Fruit fly (Drosophila melanogaster) Kc167 (cell line): ENCODE data around the gene ninaD.

Experiments used
- Myc ChIP-seq: fragments of >200 bp; optimal IDR thresholded peaks from 2 replicates; lab custom pipeline; 2017; ENCODE audit warnings: missing external identifiers
- h ChIP-seq: fragments of >200 bp; optimal IDR thresholded peaks from 3 replicates; lab custom pipeline; 2018; ENCODE audit warnings: missing external identifiers
- insv ChIP-seq: fragments of >200 bp; optimal IDR thresholded peaks from 3 replicates; lab custom pipeline; 2018; ENCODE audit warnings: missing external identifiers
- psq ChIP-seq: fragments of >200 bp; optimal IDR thresholded peaks from 2 replicates; lab custom pipeline; 2017; ENCODE audit warnings: missing external identifiers
- ttk ChIP-seq: sonication (Bioruptor generic); optimal IDR thresholded peaks from 2 replicates; lab custom pipeline; 2017; ENCODE audit warnings: missing external identifiers

DNA sequence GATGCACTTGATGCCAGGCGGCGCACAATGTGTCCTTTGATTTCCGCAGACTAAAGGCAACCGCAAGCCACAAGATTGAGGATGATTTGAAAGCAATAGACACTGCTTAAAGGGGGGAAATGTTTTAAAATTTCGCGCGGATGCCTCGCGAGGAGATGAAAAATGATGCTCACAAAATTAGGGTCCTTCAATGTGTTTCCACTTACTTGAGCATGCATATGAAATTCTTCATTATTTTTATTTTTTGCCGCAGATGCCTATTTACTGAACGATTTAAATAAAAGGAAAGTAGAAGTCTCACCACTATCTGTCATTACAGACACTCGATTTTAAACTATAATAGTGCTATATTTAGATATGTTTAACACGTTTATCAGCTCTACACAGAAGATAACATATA is 14.8 kb downstream of the ninaD start, which contains the start of gene Slc25A46b:
- TF ChIP-seq h (lab: Kevin White, UChicago) (no peak), psq (lab: Kevin White, UChicago) (no peak), ttk (lab: Kevin White, UChicago) (no peak), insv (lab: Kevin White, UChicago) (no peak), Myc (lab: Kevin White, UChicago) (no peak)
